Worm (Caenorhabditis elegans): ENCODE results near the gene srx-130.

Gene srx-130

DNA sequence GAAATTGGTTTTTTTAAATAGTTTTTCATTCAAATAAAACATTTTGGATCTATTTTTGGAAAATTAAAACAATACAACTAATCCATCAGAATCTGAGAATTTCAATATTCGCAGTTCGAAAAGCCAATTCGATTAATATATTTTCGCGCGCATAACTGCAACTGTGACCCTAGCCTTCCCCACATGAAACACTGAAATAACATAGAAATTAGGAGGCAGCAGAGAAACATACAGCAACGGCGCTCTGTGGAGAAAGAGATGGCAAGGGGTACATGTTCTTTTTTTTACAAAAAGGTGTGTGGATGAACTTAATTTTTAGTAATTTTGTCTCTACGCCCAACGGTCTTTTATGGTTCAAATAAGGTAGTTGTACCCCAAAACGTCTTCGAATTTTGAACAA lies 36.9 kb downstream of the srx-130 start:
- no peak for TF ChIP-seq unc-62 (GFP tag; optimal IDR thresholded peaks at IDR 0.05)

ce11 chrV:13880607-13881006 lies 37.4 kb downstream of the srx-130 start, which contains the start of gene T22G5.3:
TSS of gene T22G5.3 (plus strand) at chrV:13880907.
- TF ChIP-seq unc-62 (GFP tag; optimal IDR thresholded peaks at IDR 0.05): no peak

DNA sequence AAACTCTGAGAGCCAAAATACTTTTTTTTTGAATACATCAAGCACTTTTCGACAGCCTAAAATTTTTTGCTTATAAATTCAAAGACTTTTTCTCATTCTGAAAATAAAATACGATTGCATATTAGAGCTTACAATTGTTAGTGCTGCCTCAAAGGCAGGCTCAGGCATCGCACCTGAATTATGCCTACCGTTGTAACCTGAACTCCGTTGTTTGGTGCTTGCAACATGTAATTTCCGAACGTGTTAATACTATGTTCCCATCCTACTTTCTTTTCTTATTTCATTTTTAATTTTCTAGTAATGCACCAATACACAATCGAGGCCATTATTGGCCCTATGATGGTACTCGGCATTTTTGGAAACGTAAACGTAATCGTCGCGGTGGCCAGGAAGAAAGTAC lies 44.1 kb downstream of the srx-130 start, which contains the start of gene srsx-19:
TSS of gene srsx-19 (plus strand) at position 301 of the 400 bp plus-strand sequence.
- TF ChIP-seq unc-62 (GFP tag; optimal IDR thresholded peaks at IDR 0.05): no peak

ce11 chrV:13889516-13889915 lies 46.3 kb downstream of the srx-130 start, which contains the start of gene spp-12:
TSS of gene spp-12 (plus strand) at chrV:13889816.
- TF ChIP-seq unc-62 (GFP tag; optimal IDR thresholded peaks at IDR 0.05): no peak

DNA sequence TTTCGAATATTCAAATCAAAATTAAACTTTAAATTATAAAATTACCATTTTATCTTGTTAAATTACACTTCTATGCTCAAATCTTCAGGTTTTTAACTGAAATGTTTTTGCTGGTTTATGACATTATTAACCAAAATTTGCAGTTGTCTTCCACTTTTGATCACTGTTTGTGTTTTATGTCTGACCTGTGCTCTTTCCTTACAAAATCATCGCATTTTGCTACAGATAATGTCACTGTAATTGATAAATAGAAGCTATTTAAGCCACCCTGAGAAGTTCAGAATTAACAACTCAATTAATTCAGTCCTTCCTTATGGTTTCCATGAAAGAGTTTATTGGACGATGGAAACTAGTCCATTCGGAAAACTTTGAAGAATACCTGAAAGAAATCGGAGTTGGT lies 47.2 kb downstream of the srx-130 start, which contains the start of gene lbp-8:
TSS of gene lbp-8 (plus strand) at position 301 of the 400 bp plus-strand sequence.
- TF ChIP-seq unc-62 (GFP tag; optimal IDR thresholded peaks at IDR 0.05): no peak

DNA sequence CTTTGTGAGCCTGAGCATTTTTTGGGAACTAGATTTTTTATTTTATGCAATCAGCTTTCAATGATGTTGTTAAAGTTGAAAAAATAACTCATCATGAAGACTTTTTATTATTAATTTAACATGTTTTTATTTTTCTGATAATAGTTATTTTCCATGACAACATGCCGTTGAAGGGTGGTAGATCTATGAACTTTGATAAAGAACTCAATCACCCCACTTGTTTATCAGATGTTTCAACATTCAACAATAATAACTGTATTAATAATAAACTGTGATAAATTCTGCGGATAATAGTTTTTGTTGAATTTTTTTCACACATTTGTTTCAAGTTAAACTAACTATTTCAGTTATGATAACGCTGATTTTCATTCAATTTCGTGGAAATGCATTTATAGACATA lies 48.2 kb downstream of the srx-130 start:
- no peak for TF ChIP-seq unc-62 (GFP tag; optimal IDR thresholded peaks at IDR 0.05)

ce11 chrV:13892457-13893375 lies 49.5 kb downstream of the srx-130 start, which contains the start of gene sptl-3:
TSS of gene sptl-3 (plus strand) at chrV:13893325.
- no peak for TF ChIP-seq unc-62 (GFP tag; optimal IDR thresholded peaks at IDR 0.05)

ce11 chrV:13893583-13893982 lies 50.3 kb downstream of the srx-130 start:
- no peak for TF ChIP-seq unc-62 (GFP tag; optimal IDR thresholded peaks at IDR 0.05)
